Fruit fly (Drosophila melanogaster) whole organism, prepupa: ENCODE results near the gene Taf9.

ENCODE experiments used
- Blimp-1 ChIP-seq: fragments of 200-800 bp; sonication (Bioruptor generic); optimal IDR thresholded peaks from 3 replicates; lab custom pipeline; 2017; ENCODE audit warnings: missing biosample characterization, missing genetic modification characterization, mild to moderate bottlenecking, moderate library complexity, missing genetic modification reagents
- CG3919 ChIP-seq: fragments of 200-800 bp; sonication (Bioruptor generic); optimal IDR thresholded peaks from 3 replicates; lab custom pipeline; 2016; ENCODE audit warnings: missing biosample characterization, missing genetic modification characterization
- CG8119 ChIP-seq: fragments of 200-800 bp; sonication (Bioruptor generic); IDR thresholded peaks from 3 replicates; pipeline ENCODE4 v1.3.6; 2022; ENCODE audit warnings: missing biosample characterization, missing genetic modification characterization
- Ets21C ChIP-seq: fragments of 200-800 bp; sonication (Bioruptor generic); optimal IDR thresholded peaks from 3 replicates; lab custom pipeline; 2016; ENCODE audit warnings: missing biosample characterization, missing genetic modification characterization
- Met ChIP-seq: fragments of 200-800 bp; sonication (Bioruptor generic); optimal IDR thresholded peaks from 3 replicates; lab custom pipeline; 2016; ENCODE audit warnings: missing biosample characterization, missing genetic modification characterization
- Smox ChIP-seq: fragments of 200-800 bp; sonication (Bioruptor generic); optimal IDR thresholded peaks from 3 replicates; lab custom pipeline; 2016; ENCODE audit warnings: missing biosample characterization, missing genetic modification characterization
- fd59A ChIP-seq: fragments of 200-800 bp; sonication (Bioruptor generic); optimal IDR thresholded peaks from 2 replicates; lab custom pipeline; 2017; ENCODE audit warnings: missing biosample characterization, mild to moderate bottlenecking, missing genetic modification characterization, missing genetic modification reagents
- fd85E ChIP-seq: fragments of 200-800 bp; sonication (Bioruptor generic); optimal IDR thresholded peaks from 3 replicates; lab custom pipeline; 2016; ENCODE audit warnings: missing biosample characterization, missing genetic modification characterization
- ss ChIP-seq, 2 experiments: fragments of 200-800 bp; sonication (Bioruptor generic); optimal IDR thresholded peaks; 2 replicates in 1 of 2; 3 replicates in 1 of 2; lab custom pipeline; 2017 to 2018; ENCODE audit warnings: mild to moderate bottlenecking in 2 of 2, missing biosample characterization in 2 of 2, missing genetic modification characterization in 2 of 2, moderate library complexity in 1 of 2
- vri ChIP-seq: fragments of 200-800 bp; sonication (Bioruptor generic); optimal IDR thresholded peaks from 3 replicates; lab custom pipeline; 2016; ENCODE audit warnings: missing biosample characterization, mild to moderate bottlenecking, missing genetic modification characterization

DNA sequence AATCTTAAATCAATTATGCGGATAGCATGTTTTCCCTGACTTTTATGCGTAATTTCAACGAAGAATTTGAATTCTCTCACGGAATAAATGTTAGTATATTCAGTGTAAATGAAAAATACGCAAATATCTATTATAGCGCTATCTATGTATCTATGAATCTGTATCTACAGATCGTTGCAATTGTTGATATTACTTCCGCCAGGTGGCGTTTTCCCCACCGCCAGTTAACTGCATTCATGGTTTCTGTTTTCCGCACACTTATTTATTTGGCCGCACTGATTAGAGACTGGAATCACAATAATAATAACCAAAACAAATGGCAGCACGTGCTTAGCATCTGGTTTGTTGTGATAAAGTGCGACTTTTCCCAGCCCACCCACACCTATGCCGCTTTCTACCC is 40.8 kb downstream of the Taf9 start:
- TF ChIP-seq Smox (GFP tag; lab: Kevin White, UChicago) (no peak), CG8119 (GFP tag; lab: Robert Waterston, UW) (no peak), Ets21C (GFP tag; lab: Kevin White, UChicago) (no peak), vri (GFP tag; lab: Kevin White, UChicago) (no peak), fd85E (no peak), CG3919 (GFP tag; lab: Kevin White, UChicago) (no peak), Met (GFP tag; lab: Kevin White, UChicago) (no peak), Blimp-1 (no peak), fd59A (GFP tag; lab: Kevin White, UChicago) (no peak), ss (GFP tag; optimal IDR thresholded peaks at IDR 0.05; lab: Kevin White, UChicago) (no peak)
